Worm (Caenorhabditis elegans): ENCODE results near the gene acs-7.

DNA sequence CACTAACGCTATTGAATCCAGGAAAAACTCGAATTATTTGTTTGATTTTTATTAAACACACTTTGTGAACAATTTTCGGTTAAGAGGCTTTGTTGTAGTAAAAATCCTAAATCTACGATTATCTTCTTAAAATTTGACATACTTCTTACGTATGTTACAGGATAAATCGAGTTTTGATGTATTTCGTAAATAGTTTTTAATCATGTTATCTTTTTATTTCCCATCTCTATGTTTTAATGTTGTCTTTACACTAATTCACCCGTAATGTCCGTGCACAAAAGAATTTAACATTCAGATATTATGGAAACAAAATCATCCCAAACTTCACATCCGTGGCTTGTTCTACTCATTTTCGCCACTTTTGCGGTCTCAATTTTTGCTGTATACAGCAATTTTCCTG, 31.8 kb downstream of the acs-7 start, which contains the start of gene egli-1:
- no peak for TF ChIP-seq fos-1 (tag; optimal IDR thresholded peaks at IDR 0.05)
- TF ChIP-seq pha-4 (tag; optimal IDR thresholded peaks at IDR 0.05) = no peak
- TF ChIP-seq fkh-10 (GFP tag; optimal IDR thresholded peaks at IDR 0.05) = no peak
- no peak for TF ChIP-seq lin-15B (tag; optimal IDR thresholded peaks at IDR 0.05)
- TF ChIP-seq skn-1 (tag; optimal IDR thresholded peaks at IDR 0.05) = no peak
- no peak for TF ChIP-seq unc-39 (tag; optimal IDR thresholded peaks at IDR 0.05)
- TF ChIP-seq daf-12 (tag; optimal IDR thresholded peaks at IDR 0.05) = no peak
- TF ChIP-seq ama-1 (optimal IDR thresholded peaks at IDR 0.05) = no peak
- no peak for TF ChIP-seq ztf-11 (tag; optimal IDR thresholded peaks at IDR 0.05)
